Worm (Caenorhabditis elegans): ENCODE data around the gene dao-6.

DNA sequence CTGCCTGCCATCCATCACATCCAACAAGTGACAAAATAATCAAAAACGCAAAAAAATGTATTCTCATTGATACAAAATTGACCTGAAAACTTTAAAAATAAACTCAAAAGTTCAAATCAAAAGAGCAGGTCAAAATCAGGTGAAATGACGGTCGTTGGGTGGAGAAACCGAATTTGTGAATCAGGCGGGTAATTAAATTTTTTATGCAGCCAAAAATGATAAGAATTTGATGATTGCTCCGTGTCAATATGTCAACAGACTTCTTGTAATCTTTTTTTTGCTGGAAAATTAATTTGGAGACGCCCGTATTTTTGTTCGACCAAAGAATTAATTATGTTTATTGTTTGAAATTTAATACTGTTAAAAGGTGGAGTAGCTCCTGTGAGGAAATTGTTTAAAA, 22.1 kb downstream of the dao-6 start, which contains the start of gene ncx-6:
- no peak for TF ChIP-seq drap-1 (GFP tag; optimal IDR thresholded peaks at IDR 0.05)
- TF ChIP-seq ces-1 (GFP tag; optimal IDR thresholded peaks at IDR 0.05) = no peak
- TF ChIP-seq bed-3 (GFP tag; optimal IDR thresholded peaks at IDR 0.05) = no peak

Data from whole organism, mixed stage, embryonic.